Worm (Caenorhabditis elegans) whole organism, midembryonic: ENCODE results near the gene F15H10.9.

Source experiments
- T22C8.4 ChIP-seq: fragments of 200-800 bp; sonication (Bioruptor generic); IDR thresholded peaks from 2 replicates; pipeline ENCODE4 v1.3.6; 2022; ENCODE audit warnings: missing genetic modification characterization, missing compliant biosample characterization
- flt-1 ChIP-seq: fragments of 200-800 bp; sonication (Bioruptor generic); IDR thresholded peaks from 2 replicates; pipeline ENCODE4 v1.3.6; 2022; ENCODE audit warnings: missing genetic modification characterization, missing compliant biosample characterization
- klf-2 ChIP-seq: fragments of 200-800 bp; sonication (Bioruptor generic); conservative IDR thresholded peaks from 2 replicates; pipeline ENCODE4 v1.3.6; 2022; ENCODE audit warnings: missing genetic modification reagents, missing genetic modification characterization, missing compliant biosample characterization
- med-1 ChIP-seq: sonication (generic microtip); optimal IDR thresholded peaks from 2 replicates; lab custom pipeline; 2017; ENCODE audit warnings: missing genetic modification characterization, mild to moderate bottlenecking, missing compliant biosample characterization, antibody characterized with exemption, missing genetic modification reagents; ENCODE audit not compliant: insufficient read depth
- ref-1 ChIP-seq: fragments of 200-800 bp; sonication (Bioruptor generic); conservative IDR thresholded peaks from 2 replicates; pipeline ENCODE4 v1.3.6; 2022; ENCODE audit warnings: missing genetic modification reagents, missing genetic modification characterization, missing compliant biosample characterization
- ztf-29 ChIP-seq: fragments of 200-800 bp; sonication (Bioruptor generic); IDR thresholded peaks from 2 replicates; pipeline ENCODE4 v1.3.6; 2022; ENCODE audit warnings: missing genetic modification reagents, missing genetic modification characterization, missing compliant biosample characterization

ce11 chrV:10423511-10423910 lies 9.0 kb upstream of the F15H10.9 start:
- TF ChIP-seq ref-1 (no peak), ztf-29 (GFP tag; lab: Robert Waterston, UW) (no peak), T22C8.4 (GFP tag; lab: Robert Waterston, UW) (no peak), klf-2 (GFP tag; lab: Robert Waterston, UW) (no peak), med-1 (GFP tag; lab: Kevin White, UChicago) (no peak), flt-1 (GFP tag; lab: Robert Waterston, UW) (no peak)
